Worm (Caenorhabditis elegans): Measurements from ENCODE around the gene F38H4.5.

F38H4.5 gene

DNA sequence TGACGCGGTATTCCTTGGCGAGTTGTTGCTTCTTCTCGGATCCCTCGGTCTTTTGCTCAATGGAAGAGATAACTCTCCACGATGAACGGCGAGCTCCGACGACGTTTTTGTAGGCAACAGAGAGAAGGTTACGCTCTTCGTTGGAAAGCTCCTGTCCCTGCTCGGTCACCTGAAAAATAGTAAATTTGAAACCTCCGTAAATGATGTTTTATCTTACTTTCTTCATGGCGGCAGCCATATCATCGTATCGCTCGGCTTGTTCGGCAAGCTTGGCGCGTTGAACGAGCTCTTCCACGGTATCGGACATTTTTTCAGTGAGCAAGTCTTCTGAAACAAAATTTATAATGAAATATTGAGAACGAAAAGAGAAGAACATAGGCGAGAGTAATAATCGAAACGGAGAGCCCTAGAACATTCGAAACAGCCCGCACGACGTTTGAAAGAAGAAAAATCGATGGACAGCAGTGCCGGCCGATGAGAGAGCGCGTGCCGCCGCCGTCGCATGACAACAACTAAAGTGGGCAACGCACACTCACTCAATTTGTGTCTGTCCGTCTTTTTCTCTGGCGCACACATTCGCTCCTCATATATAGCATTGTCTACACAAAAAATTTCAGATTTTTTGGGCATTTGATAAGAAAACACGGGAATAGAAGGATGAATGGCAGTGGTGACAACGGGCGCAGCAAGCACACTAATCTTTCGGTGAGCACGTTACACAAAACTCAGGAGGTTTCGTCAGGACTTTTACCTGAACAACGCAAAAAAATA, 30.2 kb upstream of the F38H4.5 start, which contains the start of the genes par-5 and M117.3 (continued):
- TF ChIP-seq mcd-1 (GFP tag; IDR thresholded peaks at IDR 0.05) (peak; percentile 58), B0336.3 (GFP tag; IDR thresholded peaks at IDR 0.05) (peak; percentile 74; the same call in 1 of the 2 replicates), K11D2.4 (GFP tag; IDR thresholded peaks at IDR 0.05) (peak; percentile 65), F37B4.10 (GFP tag; IDR thresholded peaks at IDR 0.05) (no peak), rpc-1 (optimal IDR thresholded peaks at IDR 0.05) (no peak), rpc-1 (tag; optimal IDR thresholded peaks at IDR 0.05) (no peak), unc-130 (GFP tag; optimal IDR thresholded peaks at IDR 0.05) (no peak), chd-7 (tag; optimal IDR thresholded peaks at IDR 0.05) (peak; percentile 53), xnd-1 (tag; optimal IDR thresholded peaks at IDR 0.05) (no peak), egl-44 (GFP tag; IDR thresholded peaks at IDR 0.05) (peak; percentile 90), rec-8 (tag; optimal IDR thresholded peaks at IDR 0.05) (no peak), repo-1 (tag; optimal IDR thresholded peaks at IDR 0.05) (no peak), gei-17 (GFP tag; optimal IDR thresholded peaks at IDR 0.05) (no peak), nhr-90 (tag; optimal IDR thresholded peaks at IDR 0.05) (peak; percentile 27), fkh-3 (tag; optimal IDR thresholded peaks at IDR 0.05) (no peak), F49E8.2 (tag; optimal IDR thresholded peaks at IDR 0.05; ENCODE audit: insufficient read depth) (no peak), mel-28 (tag; optimal IDR thresholded peaks at IDR 0.05; ENCODE audit: borderline replicate concordance) (no peak), dox-1 (GFP tag; IDR thresholded peaks at IDR 0.05) (peak; percentile 45; the same call in 1 of the 2 replicates), unc-62 (GFP tag; optimal IDR thresholded peaks at IDR 0.05) (no peak), ZK185.1 (tag; optimal IDR thresholded peaks at IDR 0.05; ENCODE audit: poor library complexity, severe bottlenecking) (peak; percentile 57), ets-4 (GFP tag; optimal IDR thresholded peaks at IDR 0.05) (peak; percentile 5), hmg-20 (GFP tag; IDR thresholded peaks at IDR 0.05) (no peak), ceh-79 (tag; optimal IDR thresholded peaks at IDR 0.05) (no peak), F57A8.1 (GFP tag; optimal IDR thresholded peaks at IDR 0.05) (no peak), B0261.1 (tag; optimal IDR thresholded peaks at IDR 0.05) (no peak), lag-1 (GFP tag; IDR thresholded peaks at IDR 0.05) (no peak), lin-26 (GFP tag; IDR thresholded peaks at IDR 0.05) (peak; percentile 68; the same call in 1 of the 2 replicates), nfya-2 (GFP tag; IDR thresholded peaks at IDR 0.05) (no peak), T07F8.4 (tag; optimal IDR thresholded peaks at IDR 0.05) (peak; percentile 73), C17E4.6 (GFP tag; IDR thresholded peaks at IDR 0.05) (peak; percentile 45; the same call in 1 of the 2 replicates), B0019.2 (GFP tag; conservative IDR thresholded peaks at IDR 0.05) (peak; percentile 40; the same call in 1 of the 2 replicates), tbx-9 (tag; optimal IDR thresholded peaks at IDR 0.05; ENCODE audit: borderline replicate concordance) (no peak), hmg-1.2 (GFP tag; IDR thresholded peaks at IDR 0.05) (peak; percentile 62; the same call in 1 of the 2 replicates), somi-1 (GFP tag; optimal IDR thresholded peaks at IDR 0.05) (peak; percentile 52), him-1 (tag; optimal IDR thresholded peaks at IDR 0.05) (no peak), ztf-22 (GFP tag; optimal IDR thresholded peaks at IDR 0.05) (peak; percentile 16), madf-3 (GFP tag; IDR thresholded peaks at IDR 0.05) (no peak; the same call in 1 of the 2 replicates), lsl-1 (GFP tag; optimal IDR thresholded peaks at IDR 0.05) (no peak), ceh-40 (GFP tag; IDR thresholded peaks at IDR 0.05) (no peak), snpc-3.4 (tag; optimal IDR thresholded peaks at IDR 0.05) (no peak), nhr-120 (GFP tag; IDR thresholded peaks at IDR 0.05) (no peak), sptf-2 (GFP tag; optimal IDR thresholded peaks at IDR 0.05) (no peak), ztf-18 (tag; optimal IDR thresholded peaks at IDR 0.05) (peak; percentile 55), nfyb-1 (GFP tag; IDR thresholded peaks at IDR 0.05) (peak; percentile 90), zim-3 (tag; optimal IDR thresholded peaks at IDR 0.05) (no peak), let-526 (GFP tag; IDR thresholded peaks at IDR 0.05) (no peak), pbrm-1 (GFP tag; IDR thresholded peaks at IDR 0.05) (peak; percentile 67; the same call in 1 of the 2 replicates)

All from whole organism, young adult.